Worm (Caenorhabditis elegans) whole organism, mixed stage, embryonic: ENCODE results near the gene clec-38.

Experiments
- M03D4.4 ChIP-seq: sonication (generic microtip); optimal IDR thresholded peaks from 2 replicates; lab custom pipeline; 2017; ENCODE audit warnings: mild to moderate bottlenecking, missing genetic modification characterization, missing compliant biosample characterization
- bed-3 ChIP-seq: fragments of 200-800 bp; sonication (Bioruptor generic); optimal IDR thresholded peaks from 3 replicates; lab custom pipeline; 2018; ENCODE audit warnings: mild to moderate bottlenecking, missing genetic modification characterization, moderate library complexity, missing compliant biosample characterization
- blmp-1 ChIP-seq: fragments of 150-350 bp; optimal IDR thresholded peaks from 2 replicates; lab custom pipeline; 2014; ENCODE audit warnings: missing biosample characterization, missing genetic modification characterization
- ceh-39 ChIP-seq: fragments of 150-350 bp; optimal IDR thresholded peaks from 2 replicates; lab custom pipeline; 2014; ENCODE audit warnings: missing biosample characterization, missing genetic modification characterization
- ceh-43 ChIP-seq: fragments of 200-800 bp; sonication (Bioruptor generic); optimal IDR thresholded peaks from 2 replicates; lab custom pipeline; 2018; ENCODE audit warnings: mild to moderate bottlenecking, missing genetic modification characterization, moderate library complexity, missing compliant biosample characterization
- ceh-83 ChIP-seq: fragments of 200-800 bp; sonication (Bioruptor generic); optimal IDR thresholded peaks from 2 replicates; lab custom pipeline; 2018; ENCODE audit warnings: mild to moderate bottlenecking, missing genetic modification characterization, missing compliant biosample characterization
- ces-1 ChIP-seq: fragments of 150-350 bp; optimal IDR thresholded peaks from 2 replicates; lab custom pipeline; 2014; ENCODE audit warnings: missing biosample characterization, missing genetic modification reagents, missing genetic modification characterization
- cnd-1 ChIP-seq: fragments of 200-800 bp; sonication (Bioruptor generic); optimal IDR thresholded peaks from 2 replicates; lab custom pipeline; 2018; ENCODE audit warnings: mild to moderate bottlenecking, missing genetic modification characterization, missing compliant biosample characterization
- drap-1 ChIP-seq: fragments of 200-800 bp; sonication (Bioruptor generic); optimal IDR thresholded peaks from 3 replicates; lab custom pipeline; 2018; ENCODE audit warnings: mild to moderate bottlenecking, missing genetic modification characterization, missing compliant biosample characterization
- elt-1 ChIP-seq: sonication (generic microtip); optimal IDR thresholded peaks from 2 replicates; lab custom pipeline; 2017; ENCODE audit warnings: missing genetic modification characterization, mild to moderate bottlenecking, missing compliant biosample characterization, antibody characterized with exemption, moderate library complexity, borderline replicate concordance; ENCODE audit not compliant: insufficient read depth
- elt-3 ChIP-seq: fragments of 150-350 bp; optimal IDR thresholded peaks from 2 replicates; lab custom pipeline; 2014; ENCODE audit warnings: missing biosample characterization, missing genetic modification characterization
- flh-1 ChIP-seq: fragments of 200-800 bp; sonication (Bioruptor generic); optimal IDR thresholded peaks from 2 replicates; lab custom pipeline; 2018; ENCODE audit warnings: mild to moderate bottlenecking, missing genetic modification characterization, moderate library complexity, missing compliant biosample characterization
- hlh-1 ChIP-seq: fragments of 150-350 bp; optimal IDR thresholded peaks from 2 replicates; lab custom pipeline; 2014; ENCODE audit warnings: missing biosample characterization, missing genetic modification reagents, missing genetic modification characterization
- lin-13 ChIP-seq: fragments of 150-350 bp; optimal IDR thresholded peaks from 2 replicates; lab custom pipeline; 2014; ENCODE audit warnings: missing biosample characterization, missing genetic modification characterization
- lin-32 ChIP-seq: fragments of 200-800 bp; sonication (Bioruptor generic); optimal IDR thresholded peaks from 2 replicates; lab custom pipeline; 2018; ENCODE audit warnings: mild to moderate bottlenecking, missing genetic modification characterization, missing compliant biosample characterization
- lsy-2 ChIP-seq: fragments of 150-350 bp; optimal IDR thresholded peaks from 2 replicates; lab custom pipeline; 2014; ENCODE audit warnings: missing biosample characterization, missing genetic modification characterization
- mab-5 ChIP-seq: fragments of 150-350 bp; optimal IDR thresholded peaks from 2 replicates; lab custom pipeline; 2014; ENCODE audit warnings: missing biosample characterization, missing genetic modification characterization
- mep-1 ChIP-seq: fragments of 150-350 bp; optimal IDR thresholded peaks from 2 replicates; lab custom pipeline; 2017; ENCODE audit warnings: missing biosample characterization, missing genetic modification reagents, missing genetic modification characterization, inconsistent platforms
- nhr-12 ChIP-seq: fragments of 150-350 bp; optimal IDR thresholded peaks from 2 replicates; lab custom pipeline; 2014; ENCODE audit warnings: missing biosample characterization, missing genetic modification characterization
- nhr-2 ChIP-seq: fragments of 150-350 bp; optimal IDR thresholded peaks from 2 replicates; lab custom pipeline; 2014; ENCODE audit warnings: missing biosample characterization, missing genetic modification characterization
- nhr-237 ChIP-seq: fragments of 150-350 bp; optimal IDR thresholded peaks from 2 replicates; lab custom pipeline; 2014; ENCODE audit warnings: missing biosample characterization, missing genetic modification characterization
- nhr-28 ChIP-seq: fragments of 150-350 bp; optimal IDR thresholded peaks from 2 replicates; lab custom pipeline; 2014; ENCODE audit warnings: missing biosample characterization, missing genetic modification characterization
- nhr-76 ChIP-seq: sonication (generic microtip); optimal IDR thresholded peaks from 2 replicates; lab custom pipeline; 2017; ENCODE audit warnings: missing biosample characterization, missing genetic modification characterization
- pha-4 ChIP-seq: fragments of 150-350 bp; optimal IDR thresholded peaks from 2 replicates; lab custom pipeline; 2018; ENCODE audit warnings: missing biosample characterization, missing genetic modification reagents, missing genetic modification characterization
- sem-2 ChIP-seq: fragments of 200-800 bp; sonication (Bioruptor generic); optimal IDR thresholded peaks from 2 replicates; lab custom pipeline; 2018; ENCODE audit warnings: mild to moderate bottlenecking, missing genetic modification characterization, missing compliant biosample characterization
- snpc-4 ChIP-seq: fragments of 150-350 bp; optimal IDR thresholded peaks from 2 replicates; lab custom pipeline; 2014; ENCODE audit warnings: missing biosample characterization, missing genetic modification characterization
- tbx-8 ChIP-seq: fragments of 200-800 bp; sonication (Bioruptor generic); optimal IDR thresholded peaks from 2 replicates; lab custom pipeline; 2018; ENCODE audit warnings: mild to moderate bottlenecking, missing genetic modification characterization, moderate library complexity, missing compliant biosample characterization
- unc-120 ChIP-seq: sonication (generic microtip); optimal IDR thresholded peaks from 2 replicates; lab custom pipeline; 2017; ENCODE audit warnings: missing genetic modification characterization, missing compliant biosample characterization; ENCODE audit not compliant: poor library complexity, severe bottlenecking
- unc-62 ChIP-seq: fragments of 150-350 bp; optimal IDR thresholded peaks from 2 replicates; lab custom pipeline; 2014; ENCODE audit warnings: missing biosample characterization, missing genetic modification reagents, missing genetic modification characterization
- zip-8 ChIP-seq: fragments of 150-350 bp; optimal IDR thresholded peaks from 2 replicates; lab custom pipeline; 2014; ENCODE audit warnings: missing biosample characterization, missing genetic modification characterization
- ztf-11 ChIP-seq: fragments of 150-350 bp; optimal IDR thresholded peaks from 2 replicates; lab custom pipeline; 2014; ENCODE audit warnings: missing biosample characterization, missing genetic modification characterization

The clec-38 gene

DNA sequence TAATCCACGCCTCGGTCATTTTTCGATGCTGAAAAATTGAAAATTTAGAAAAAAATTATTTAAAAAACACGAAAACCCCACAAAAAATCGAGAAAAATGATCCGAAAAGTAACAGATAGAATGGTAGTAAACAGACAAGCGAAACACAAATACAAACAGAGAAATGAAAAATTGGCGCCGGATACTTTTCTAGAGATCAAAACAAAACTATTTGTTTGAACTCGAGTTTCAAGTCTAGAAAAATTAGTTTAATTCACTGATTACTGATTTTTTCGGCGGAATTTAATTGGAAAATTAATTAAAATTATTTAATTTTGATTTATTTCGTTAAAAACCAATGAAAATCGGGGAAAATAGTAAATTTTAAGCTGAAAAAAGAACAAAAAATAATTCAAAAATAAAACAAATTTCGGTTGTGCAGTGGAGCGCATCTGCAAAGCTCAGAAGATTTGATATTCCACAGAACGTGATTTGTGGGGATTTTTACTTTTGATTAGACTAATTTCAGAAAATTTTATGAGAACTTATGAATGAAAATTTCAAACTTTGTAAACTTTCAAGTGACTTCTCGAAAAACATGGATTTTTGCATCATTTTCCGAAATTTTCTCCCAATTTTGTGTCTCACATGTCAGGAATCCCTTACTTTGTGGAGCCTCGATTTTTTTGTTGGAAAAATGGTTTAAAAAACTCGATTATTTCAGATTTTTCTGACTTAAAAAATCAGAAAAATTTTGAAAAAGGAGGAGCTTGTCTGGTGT is 11.0 kb upstream of the clec-38 start, which contains the start of gene gyg-2:
TSS of gene gyg-2 (minus strand) at position 28 of the 760 bp plus-strand sequence.
- no peak for TF ChIP-seq snpc-4
- TF ChIP-seq ceh-43 (GFP tag; lab: Kevin White, UChicago), result no peak
- no peak for TF ChIP-seq mab-5 (tag; lab: Kevin White, UChicago)
- TF ChIP-seq bed-3 (GFP tag; lab: Kevin White, UChicago), result no peak
- TF ChIP-seq cnd-1 (tag; lab: Kevin White, UChicago), result no peak
- no peak for TF ChIP-seq elt-1 (tag; lab: Kevin White, UChicago)
- TF ChIP-seq lin-13 (tag; lab: Kevin White, UChicago), result no peak
- no peak for TF ChIP-seq mep-1 (tag; lab: Kevin White, UChicago)
- TF ChIP-seq ceh-39 (tag; lab: Kevin White, UChicago), result no peak
- TF ChIP-seq lsy-2 (tag; lab: Kevin White, UChicago), result no peak
- no peak for TF ChIP-seq nhr-237
- TF ChIP-seq sem-2 (GFP tag; lab: Kevin White, UChicago), result no peak
- no peak for TF ChIP-seq unc-62 (GFP tag; lab: Kevin White, UChicago)
- TF ChIP-seq blmp-1 (tag; lab: Kevin White, UChicago), result no peak

- TF ChIP-seq ceh-39 (tag; lab: Kevin White, UChicago) (no peak), tbx-8 (no peak), elt-1 (tag; lab: Kevin White, UChicago) (no peak), flh-1 (no peak), ces-1 (no peak), pha-4 (tag; lab: Kevin White, UChicago) (no peak), ceh-43 (GFP tag; lab: Kevin White, UChicago) (no peak), lin-13 (tag; lab: Kevin White, UChicago) (no peak), blmp-1 (tag; lab: Kevin White, UChicago) (no peak), hlh-1 (tag; lab: Kevin White, UChicago) (no peak), unc-120 (tag; lab: Kevin White, UChicago) (no peak), mab-5 (tag; lab: Kevin White, UChicago) (no peak)
Measured at ce11 chrV:16745214-16745613, 9.8 kb upstream of the clec-38 start.

DNA sequence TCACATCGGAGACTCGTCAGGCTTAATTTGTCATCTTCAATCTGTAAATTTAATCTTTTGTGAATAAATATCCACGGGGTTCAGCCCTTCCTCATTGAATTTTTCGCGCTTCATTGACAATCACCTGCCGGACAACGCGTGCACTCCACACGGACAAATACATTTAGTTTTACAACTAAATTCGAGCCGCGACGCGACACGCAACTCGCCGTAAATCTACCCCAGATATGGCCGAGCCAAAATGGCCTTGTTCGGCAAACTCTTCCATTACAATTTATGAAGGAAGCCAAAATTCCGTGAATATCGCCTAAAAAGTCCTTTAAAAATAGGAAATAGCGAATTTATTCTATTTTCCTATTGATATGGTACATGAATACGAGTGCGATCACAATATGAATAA is 9.4 kb upstream of the clec-38 start:
- no peak for TF ChIP-seq flh-1
- TF ChIP-seq lsy-2 (tag; lab: Kevin White, UChicago), result no peak

DNA sequence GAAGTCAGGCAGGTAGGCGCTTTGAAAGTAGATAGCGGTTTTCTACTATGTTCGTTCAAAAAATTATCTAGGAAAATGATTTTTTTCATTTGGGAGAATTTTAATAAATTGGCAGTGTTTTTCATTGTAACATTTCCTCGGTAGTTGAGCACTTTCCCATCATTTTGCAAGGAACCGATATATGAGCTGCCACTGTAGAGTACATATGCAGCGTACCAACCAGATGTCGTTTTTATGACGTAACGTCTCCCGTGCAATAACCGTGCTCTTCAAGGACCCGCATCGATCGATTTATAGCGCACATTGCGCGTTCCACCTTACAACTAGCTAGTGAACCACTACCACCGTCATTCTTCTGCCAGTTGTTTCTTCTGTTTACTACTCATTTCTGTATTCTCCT is 6.7 kb upstream of the clec-38 start, which contains the start of gene T25E12.6:
TSS of gene T25E12.6 (plus strand) at position 301 of the 400 bp plus-strand sequence.
- no peak for TF ChIP-seq snpc-4
- TF ChIP-seq nhr-237, result no peak
- no peak for TF ChIP-seq nhr-2 (tag; lab: Kevin White, UChicago)
- no peak for TF ChIP-seq blmp-1 (tag; lab: Kevin White, UChicago)
- no peak for TF ChIP-seq nhr-12 (tag; lab: Kevin White, UChicago)
- no peak for TF ChIP-seq bed-3 (GFP tag; lab: Kevin White, UChicago)
- TF ChIP-seq cnd-1 (tag; lab: Kevin White, UChicago), result peak; percentile 46
- TF ChIP-seq lin-32 (GFP tag; lab: Kevin White, UChicago), result no peak
- no peak for TF ChIP-seq M03D4.4 (tag; lab: Kevin White, UChicago)
- no peak for TF ChIP-seq unc-62 (GFP tag; lab: Kevin White, UChicago)
- no peak for TF ChIP-seq mep-1 (tag; lab: Kevin White, UChicago)
- TF ChIP-seq ceh-83 (GFP tag; lab: Kevin White, UChicago), result no peak
- no peak for TF ChIP-seq nhr-28
- TF ChIP-seq nhr-76, result no peak
- TF ChIP-seq pha-4 (tag; lab: Kevin White, UChicago), result no peak
- TF ChIP-seq tbx-8, result no peak
- peak; percentile 25 for TF ChIP-seq ceh-39 (tag; lab: Kevin White, UChicago)
- TF ChIP-seq flh-1, result no peak
- TF ChIP-seq zip-8 (tag; lab: Kevin White, UChicago), result peak; percentile 41
- TF ChIP-seq, all 35 proteins: peak for 3

- TF ChIP-seq nhr-237, result no peak
- no peak for TF ChIP-seq nhr-2 (tag; lab: Kevin White, UChicago)
- no peak for TF ChIP-seq cnd-1 (tag; lab: Kevin White, UChicago)
- no peak for TF ChIP-seq drap-1 (GFP tag; lab: Kevin White, UChicago)
- no peak for TF ChIP-seq ceh-43 (GFP tag; lab: Kevin White, UChicago)
- no peak for TF ChIP-seq lin-32 (GFP tag; lab: Kevin White, UChicago)
- no peak for TF ChIP-seq elt-3 (tag; lab: Kevin White, UChicago)
- no peak for TF ChIP-seq ztf-11 (tag; lab: Kevin White, UChicago)
- no peak for TF ChIP-seq lin-13 (tag; lab: Kevin White, UChicago)
- TF ChIP-seq hlh-1 (tag; lab: Kevin White, UChicago), result no peak
- TF ChIP-seq, all 35 proteins: peak for 0
Measured at ce11 chrV:16739100-16739499, 3.7 kb upstream of the clec-38 start, which contains the start of the genes clec-29 and clec-39. clec-29 (minus strand) TSS chrV:16739200. clec-39 (plus strand) TSS chrV:16739268.
